Worm (Caenorhabditis elegans) whole organism, young adult: Measurements from ENCODE around the gene fbxa-81.

Experiments used
- B0019.2 ChIP-seq: fragments of 200-800 bp; sonication (Bioruptor generic); conservative IDR thresholded peaks from 2 replicates; pipeline ENCODE4 v1.3.6; 2022; ENCODE audit warnings: missing genetic modification reagents, missing genetic modification characterization, missing compliant biosample characterization
- F33H1.4 ChIP-seq: fragments of 200-800 bp; sonication (Bioruptor generic); IDR thresholded peaks from 2 replicates; pipeline ENCODE4 v1.3.6; 2022; ENCODE audit warnings: missing genetic modification reagents, missing genetic modification characterization, missing compliant biosample characterization
- F37B4.10 ChIP-seq: fragments of 200-800 bp; sonication (Bioruptor generic); IDR thresholded peaks from 2 replicates; pipeline ENCODE4 v1.3.6; 2022; ENCODE audit warnings: missing genetic modification characterization, missing compliant biosample characterization
- F39B2.1 ChIP-seq: fragments of 200-800 bp; sonication (Bioruptor generic); IDR thresholded peaks from 2 replicates; pipeline ENCODE4 v1.3.6; 2022; ENCODE audit warnings: missing genetic modification reagents, missing genetic modification characterization, missing compliant biosample characterization
- F52B5.7 ChIP-seq: sonication (generic microtip); optimal IDR thresholded peaks from 2 replicates; lab custom pipeline; 2016; ENCODE audit warnings: mild to moderate bottlenecking, missing genetic modification characterization, missing compliant biosample characterization
- F55B11.4 ChIP-seq: sonication (generic microtip); optimal IDR thresholded peaks from 2 replicates; lab custom pipeline; 2016; ENCODE audit warnings: missing compliant biosample characterization, missing genetic modification characterization, borderline replicate concordance; ENCODE audit not compliant: insufficient read depth
- F57C9.4 ChIP-seq: sonication (generic microtip); optimal IDR thresholded peaks from 2 replicates; lab custom pipeline; 2017; ENCODE audit warnings: mild to moderate bottlenecking, missing genetic modification characterization, missing compliant biosample characterization
- T07F8.4 ChIP-seq: sonication (generic microtip); optimal IDR thresholded peaks from 2 replicates; lab custom pipeline; 2016; ENCODE audit warnings: mild to moderate bottlenecking, missing genetic modification characterization, moderate library complexity, missing compliant biosample characterization
- Y79H2A.3 ChIP-seq: fragments of 200-800 bp; sonication (Bioruptor generic); conservative IDR thresholded peaks from 2 replicates; pipeline ENCODE4 v1.3.6; 2022; ENCODE audit warnings: missing genetic modification reagents, missing genetic modification characterization, missing compliant biosample characterization
- ama-1 ChIP-seq, 3 experiments: fragments of 150-350 bp in 1 of 3; sonication (generic microtip) in 2 of 3; optimal IDR thresholded peaks; 2 replicates each; lab custom pipeline; 2014 to 2018; ENCODE audit warnings: missing biosample characterization in 2 of 3, missing genetic modification characterization in 2 of 3, missing genetic modification reagents in 2 of 3
- aptf-2 ChIP-seq: fragments of 200-800 bp; sonication (Bioruptor generic); conservative IDR thresholded peaks from 2 replicates; pipeline ENCODE4 v1.3.6; 2022; ENCODE audit warnings: missing genetic modification reagents, missing genetic modification characterization, missing compliant biosample characterization
- atf-7 ChIP-seq: sonication (generic microtip); optimal IDR thresholded peaks from 2 replicates; lab custom pipeline; 2017; ENCODE audit warnings: mild to moderate bottlenecking, missing genetic modification characterization, missing compliant biosample characterization
- attf-3 ChIP-seq: fragments of 200-800 bp; sonication (Bioruptor generic); conservative IDR thresholded peaks from 2 replicates; pipeline ENCODE4 v1.3.6; 2022; ENCODE audit warnings: missing genetic modification reagents, missing genetic modification characterization, missing compliant biosample characterization
- attf-6 ChIP-seq: fragments of 200-800 bp; sonication (Bioruptor generic); IDR thresholded peaks from 2 replicates; pipeline ENCODE4 v1.3.6; 2022; ENCODE audit warnings: missing genetic modification reagents, missing genetic modification characterization, missing compliant biosample characterization
- cebp-2 ChIP-seq: fragments of 200-800 bp; sonication (Bioruptor generic); IDR thresholded peaks from 2 replicates; pipeline ENCODE4 v1.3.6; 2022; ENCODE audit warnings: missing genetic modification characterization, missing compliant biosample characterization
- ceh-100 ChIP-seq: fragments of 200-800 bp; sonication (Bioruptor generic); IDR thresholded peaks from 2 replicates; pipeline ENCODE4 v1.3.6; 2022; ENCODE audit warnings: missing genetic modification reagents, missing genetic modification characterization, missing compliant biosample characterization
- ceh-27 ChIP-seq: fragments of 200-800 bp; sonication (Bioruptor generic); optimal IDR thresholded peaks from 2 replicates; lab custom pipeline; 2018; ENCODE audit warnings: mild to moderate bottlenecking, missing genetic modification characterization, moderate library complexity, missing compliant biosample characterization
- ceh-79 ChIP-seq: sonication (generic microtip); optimal IDR thresholded peaks from 2 replicates; lab custom pipeline; 2017; ENCODE audit warnings: mild to moderate bottlenecking, missing genetic modification characterization, missing compliant biosample characterization
- chd-7 ChIP-seq: sonication (generic microtip); optimal IDR thresholded peaks from 2 replicates; lab custom pipeline; 2016; ENCODE audit warnings: mild to moderate bottlenecking, missing genetic modification characterization, moderate library complexity, missing compliant biosample characterization
- die-1 ChIP-seq: sonication (generic microtip); optimal IDR thresholded peaks from 2 replicates; lab custom pipeline; 2016; ENCODE audit warnings: missing genotype, mild to moderate bottlenecking, missing genetic modification characterization, missing compliant biosample characterization
- dox-1 ChIP-seq: fragments of 200-800 bp; sonication (Bioruptor generic); IDR thresholded peaks from 2 replicates; pipeline ENCODE4 v1.3.6; 2022; ENCODE audit warnings: missing genetic modification reagents, missing genetic modification characterization, missing compliant biosample characterization
- dpff-1 ChIP-seq: sonication (generic microtip); optimal IDR thresholded peaks from 2 replicates; lab custom pipeline; 2017; ENCODE audit warnings: mild to moderate bottlenecking, missing genetic modification characterization, missing compliant biosample characterization
- dpl-1 ChIP-seq: fragments of 150-350 bp; optimal IDR thresholded peaks from 2 replicates; lab custom pipeline; 2014; ENCODE audit warnings: missing biosample characterization, missing genetic modification reagents, missing genetic modification characterization
- egl-18 ChIP-seq: fragments of 200-800 bp; sonication (Bioruptor generic); IDR thresholded peaks from 2 replicates; pipeline ENCODE4 v1.3.6; 2022; ENCODE audit warnings: missing genetic modification reagents, missing genetic modification characterization, missing compliant biosample characterization
- egl-44 ChIP-seq: fragments of 200-800 bp; sonication (Bioruptor generic); IDR thresholded peaks from 2 replicates; pipeline ENCODE4 v1.3.6; 2022; ENCODE audit warnings: missing genetic modification reagents, missing genetic modification characterization, missing compliant biosample characterization
- ets-4 ChIP-seq: fragments of 200-800 bp; sonication (Bioruptor generic); optimal IDR thresholded peaks from 2 replicates; lab custom pipeline; 2018; ENCODE audit warnings: mild to moderate bottlenecking, missing genetic modification characterization, missing compliant biosample characterization
- gei-17 ChIP-seq: fragments of 200-800 bp; sonication (Bioruptor generic); optimal IDR thresholded peaks from 2 replicates; lab custom pipeline; 2018; ENCODE audit warnings: mild to moderate bottlenecking, missing genetic modification characterization, missing compliant biosample characterization
- hlh-12 ChIP-seq: sonication (generic microtip); optimal IDR thresholded peaks from 2 replicates; lab custom pipeline; 2016; ENCODE audit warnings: missing genetic modification characterization, missing compliant biosample characterization
- hmg-20 ChIP-seq: fragments of 200-800 bp; sonication (Bioruptor generic); IDR thresholded peaks from 2 replicates; pipeline ENCODE4 v1.3.6; 2022; ENCODE audit warnings: missing genetic modification reagents, missing genetic modification characterization, missing compliant biosample characterization
- lag-1 ChIP-seq: fragments of 200-800 bp; sonication (Bioruptor generic); IDR thresholded peaks from 2 replicates; pipeline ENCODE4 v1.3.6; 2022; ENCODE audit warnings: missing genetic modification reagents, missing genetic modification characterization, missing compliant biosample characterization
- lin-40 ChIP-seq: sonication (generic microtip); optimal IDR thresholded peaks from 2 replicates; lab custom pipeline; 2016; ENCODE audit warnings: missing genetic modification characterization, mild to moderate bottlenecking, missing compliant biosample characterization, missing genotype, missing genetic modification reagents
- lsl-1 ChIP-seq: fragments of 200-800 bp; sonication (Bioruptor generic); optimal IDR thresholded peaks from 2 replicates; lab custom pipeline; 2018; ENCODE audit warnings: mild to moderate bottlenecking, missing genetic modification characterization, moderate library complexity, missing compliant biosample characterization
- lsy-27 ChIP-seq: sonication (generic microtip); optimal IDR thresholded peaks from 2 replicates; lab custom pipeline; 2017; ENCODE audit warnings: missing genetic modification characterization, mild to moderate bottlenecking, missing compliant biosample characterization, antibody characterized with exemption, missing genotype, borderline replicate concordance; ENCODE audit not compliant: insufficient read depth
- madf-3 ChIP-seq: fragments of 200-800 bp; sonication (Bioruptor generic); IDR thresholded peaks from 2 replicates; pipeline ENCODE4 v1.3.6; 2022; ENCODE audit warnings: missing genetic modification reagents, missing genetic modification characterization, missing compliant biosample characterization
- mxl-1 ChIP-seq: sonication (generic microtip); optimal IDR thresholded peaks from 2 replicates; lab custom pipeline; 2016; ENCODE audit warnings: missing genetic modification characterization, missing compliant biosample characterization
- nfya-2 ChIP-seq: fragments of 200-800 bp; sonication (Bioruptor generic); IDR thresholded peaks from 2 replicates; pipeline ENCODE4 v1.3.6; 2022; ENCODE audit warnings: missing genetic modification reagents, missing genetic modification characterization, missing compliant biosample characterization
- nhr-120 ChIP-seq: fragments of 200-800 bp; sonication (Bioruptor generic); IDR thresholded peaks from 2 replicates; pipeline ENCODE4 v1.3.6; 2022; ENCODE audit warnings: missing genetic modification characterization, missing compliant biosample characterization
- rpc-1 ChIP-seq, 2 experiments: fragments of 150-350 bp in 1 of 2; sonication (generic microtip) in 1 of 2; optimal IDR thresholded peaks; 2 replicates each; lab custom pipeline; 2014 to 2018; ENCODE audit warnings: missing biosample characterization in 1 of 2, missing genetic modification characterization in 1 of 2, missing genetic modification reagents in 1 of 2, missing genotype in 1 of 2
- snpc-1.3 ChIP-seq: sonication (generic microtip); optimal IDR thresholded peaks from 2 replicates; lab custom pipeline; 2017; ENCODE audit warnings: missing genetic modification characterization, mild to moderate bottlenecking, missing compliant biosample characterization, antibody characterized with exemption, moderate library complexity, missing genotype, missing genetic modification reagents; ENCODE audit not compliant: insufficient read depth
- sptf-2 ChIP-seq: fragments of 200-800 bp; sonication (Bioruptor generic); optimal IDR thresholded peaks from 2 replicates; lab custom pipeline; 2018; ENCODE audit warnings: mild to moderate bottlenecking, missing genetic modification characterization, missing compliant biosample characterization
- tlf-1 ChIP-seq: fragments of 200-800 bp; sonication (Bioruptor generic); optimal IDR thresholded peaks from 2 replicates; lab custom pipeline; 2018; ENCODE audit warnings: mild to moderate bottlenecking, missing genetic modification characterization, missing compliant biosample characterization
- zfh-2 ChIP-seq: fragments of 200-800 bp; sonication (Bioruptor generic); conservative IDR thresholded peaks from 2 replicates; pipeline ENCODE4 v1.3.6; 2022; ENCODE audit warnings: missing genetic modification reagents, missing genetic modification characterization, missing compliant biosample characterization
- ztf-22 ChIP-seq: fragments of 200-800 bp; sonication (Bioruptor generic); optimal IDR thresholded peaks from 2 replicates; lab custom pipeline; 2018; ENCODE audit warnings: mild to moderate bottlenecking, missing genetic modification characterization, moderate library complexity, missing compliant biosample characterization
- ztf-25 ChIP-seq: fragments of 200-800 bp; sonication (Bioruptor generic); IDR thresholded peaks from 2 replicates; pipeline ENCODE4 v1.3.6; 2022; ENCODE audit warnings: missing genetic modification reagents, missing genetic modification characterization, missing compliant biosample characterization
- ztf-26 ChIP-seq: sonication (generic microtip); optimal IDR thresholded peaks from 2 replicates; lab custom pipeline; 2017; ENCODE audit warnings: missing genetic modification characterization, missing compliant biosample characterization

fbxa-81 gene

DNA sequence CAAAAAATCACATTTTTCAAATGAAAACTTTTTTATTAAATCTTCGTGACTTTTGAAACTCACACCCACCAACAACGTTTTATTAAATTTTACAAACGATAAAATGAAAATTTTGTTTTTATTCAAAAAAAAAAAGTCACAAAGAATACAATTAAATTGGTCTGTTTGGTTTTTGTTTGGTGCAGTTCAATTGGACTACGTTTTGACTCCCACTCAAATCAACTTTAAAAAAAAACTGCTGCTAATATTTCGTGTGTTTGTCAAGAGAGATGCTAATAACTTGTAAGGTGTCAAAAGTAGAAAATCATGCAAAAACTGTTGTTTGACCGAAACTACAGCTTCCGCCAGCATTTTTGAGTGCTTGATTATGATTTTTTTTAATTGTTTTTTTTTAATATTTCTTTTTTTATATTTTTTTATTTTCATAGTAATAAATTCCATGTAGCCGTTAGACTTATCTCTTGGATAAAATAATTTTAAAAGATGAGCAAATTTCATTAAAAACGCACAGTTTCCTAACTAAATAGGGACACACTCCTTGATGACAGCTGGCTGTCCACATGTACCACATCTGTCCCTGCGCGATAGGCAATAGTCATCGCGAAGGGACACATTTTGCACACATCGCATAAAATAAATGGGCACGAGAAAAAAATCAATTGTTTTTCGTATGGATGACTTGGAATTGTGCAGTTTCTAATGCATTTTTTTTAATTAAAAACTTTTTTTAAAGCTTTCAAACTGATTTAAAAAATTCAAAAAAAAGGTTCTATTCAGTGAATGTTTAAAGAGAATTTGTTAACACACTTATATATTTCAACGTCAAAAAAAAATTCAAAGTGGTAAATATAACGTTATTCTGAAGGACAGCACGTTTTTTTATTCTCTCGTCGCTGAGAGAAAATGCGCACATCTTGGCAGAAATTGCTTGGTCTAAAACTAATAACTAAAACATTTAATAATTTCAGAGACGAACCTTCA is 16.3 kb downstream of the fbxa-81 start (continued):
- TF ChIP-seq lin-40 (tag; lab: Kevin White, UChicago) (peak; percentile 100), tlf-1 (peak; percentile 99), attf-6 (GFP tag; lab: Robert Waterston, UW) (peak; percentile 61; the same call in 1 of the 2 replicates), atf-7 (tag; lab: Kevin White, UChicago) (peak; percentile 99), rpc-1 (optimal IDR thresholded peaks at IDR 0.05; lab: Kevin White, UChicago) (peak; percentile 17), rpc-1 (tag; optimal IDR thresholded peaks at IDR 0.05; lab: Kevin White, UChicago) (no peak), B0019.2 (GFP tag; lab: Robert Waterston, UW) (no peak), dpl-1 (GFP tag; lab: Kevin White, UChicago) (no peak), mxl-1 (tag; lab: Kevin White, UChicago) (peak; percentile 66), ztf-22 (GFP tag; lab: Kevin White, UChicago) (peak; percentile 98), ztf-25 (GFP tag; lab: Robert Waterston, UW) (no peak), F52B5.7 (tag; lab: Kevin White, UChicago) (peak; percentile 90), T07F8.4 (tag; lab: Kevin White, UChicago) (peak; percentile 95), attf-3 (peak; percentile 58; the same call in 1 of the 2 replicates), lag-1 (peak; percentile 92), F57C9.4 (tag; lab: Kevin White, UChicago) (peak; percentile 81), ceh-100 (peak; percentile 71; the same call in 1 of the 2 replicates), ceh-27 (peak; percentile 99), dox-1 (GFP tag; lab: Robert Waterston, UW) (peak; percentile 99), F37B4.10 (GFP tag; lab: Robert Waterston, UW) (peak; percentile 97), hlh-12 (peak; percentile 33), dpff-1 (tag; lab: Kevin White, UChicago) (peak; percentile 94), F39B2.1 (GFP tag; lab: Robert Waterston, UW) (0 out of 2 replicates have a peak, but pooled peaks have one; percentile 54), F33H1.4 (GFP tag; lab: Robert Waterston, UW) (peak; percentile 32), nhr-120 (peak; percentile 95), egl-18 (GFP tag; lab: Robert Waterston, UW) (peak; percentile 97), zfh-2 (no peak), madf-3 (GFP tag; lab: Robert Waterston, UW) (peak; percentile 88), ceh-79 (tag; lab: Kevin White, UChicago) (peak; percentile 97), sptf-2 (GFP tag; lab: Kevin White, UChicago) (peak; percentile 68), chd-7 (tag; lab: Kevin White, UChicago) (peak; percentile 98), nfya-2 (GFP tag; lab: Robert Waterston, UW) (no peak), cebp-2 (GFP tag; lab: Robert Waterston, UW) (peak; percentile 98), snpc-1.3 (tag; lab: Kevin White, UChicago) (peak; percentile 56), die-1 (tag; lab: Kevin White, UChicago) (peak; percentile 59), hmg-20 (GFP tag; lab: Robert Waterston, UW) (peak; percentile 97), ztf-26 (tag; lab: Kevin White, UChicago) (peak; percentile 100), aptf-2 (GFP tag; lab: Robert Waterston, UW) (no peak), gei-17 (peak; percentile 98), ets-4 (peak; percentile 93), ama-1 (optimal IDR thresholded peaks at IDR 0.05; lab: Kevin White, UChicago) (no peak), ama-1 (GFP tag; optimal IDR thresholded peaks at IDR 0.05; lab: Kevin White, UChicago) (peak in 1 of 2 experiments; percentile 92), lsy-27 (tag; lab: Kevin White, UChicago) (peak; percentile 66), egl-44 (GFP tag; lab: Robert Waterston, UW) (peak; percentile 95), Y79H2A.3 (no peak), F55B11.4 (tag; lab: Kevin White, UChicago) (no peak), lsl-1 (GFP tag; lab: Kevin White, UChicago) (peak; percentile 18)
